Worm (Caenorhabditis elegans): Measurements from ENCODE around the gene F43H9.3.
A peak's percentile ranks its signal among the peaks of the same experiment; 100 is the strongest.

DNA sequence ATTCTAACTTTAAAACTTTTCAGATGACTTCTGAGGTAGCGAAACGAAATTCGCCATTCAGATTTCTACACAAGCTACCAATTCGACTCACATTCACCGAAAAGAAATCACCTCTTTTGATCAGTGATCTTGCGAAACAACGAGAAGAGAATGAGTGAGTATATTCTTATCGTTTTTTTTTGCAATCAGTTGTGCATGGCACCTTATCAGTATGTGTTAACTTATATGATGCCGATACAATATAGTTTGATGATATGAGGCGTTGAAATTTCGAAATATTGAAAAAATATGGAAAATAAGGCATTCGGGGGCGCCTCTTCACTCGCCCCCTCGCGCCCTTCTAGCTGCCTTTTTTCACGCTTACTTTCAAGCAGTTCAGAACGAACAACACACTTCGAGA is 6.8 kb downstream of the F43H9.3 start:
- no peak for TF ChIP-seq tbx-2 (tag; optimal IDR thresholded peaks at IDR 0.05)
- no peak for TF ChIP-seq eyg-1 (tag; optimal IDR thresholded peaks at IDR 0.05)
- peak; percentile 97 for TF ChIP-seq elt-2 (tag; optimal IDR thresholded peaks at IDR 0.05)
- TF ChIP-seq syd-9 (tag; optimal IDR thresholded peaks at IDR 0.05): no peak
- TF ChIP-seq pha-4 (tag; optimal IDR thresholded peaks at IDR 0.05): no peak
- TF ChIP-seq ets-4 (tag; optimal IDR thresholded peaks at IDR 0.05): no peak
